Worm (Caenorhabditis elegans) whole organism, young adult: ENCODE measurements around the gene VM106R.1.

ENCODE experiments used
- madf-8 ChIP-seq: fragments of 200-800 bp; sonication (Bioruptor generic); conservative IDR thresholded peaks from 2 replicates; pipeline ENCODE4 v1.3.6; 2022; ENCODE audit warnings: missing genetic modification reagents, missing genetic modification characterization, missing compliant biosample characterization
- unc-130 ChIP-seq: sonication (generic microtip); optimal IDR thresholded peaks from 2 replicates; lab custom pipeline; 2016; ENCODE audit warnings: missing genetic modification reagents, missing genetic modification characterization, missing compliant biosample characterization
- zim-3 ChIP-seq: sonication (generic microtip); optimal IDR thresholded peaks from 2 replicates; lab custom pipeline; 2017; ENCODE audit warnings: mild to moderate bottlenecking, missing genetic modification characterization, moderate library complexity, missing compliant biosample characterization

DNA sequence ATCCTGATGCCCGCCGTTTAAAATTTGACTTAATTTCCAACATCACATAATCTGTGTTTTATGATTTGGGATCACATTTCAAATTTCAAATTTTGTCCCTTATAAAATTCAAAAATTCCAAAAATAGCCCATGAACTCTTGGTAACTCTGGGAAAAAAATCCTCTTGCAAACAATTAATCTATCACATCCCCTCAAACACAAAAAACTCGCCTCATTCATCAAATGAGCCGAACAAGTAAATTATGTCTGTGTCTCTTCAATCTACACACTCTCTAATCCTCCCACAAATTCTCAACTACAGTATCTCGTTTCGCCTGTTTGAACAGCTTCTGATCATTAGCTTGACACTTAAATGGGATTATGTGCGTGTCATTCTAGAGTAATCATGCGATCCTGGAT, 18.3 kb downstream of the VM106R.1 start, which contains the start of gene msrp-7:
- TF ChIP-seq unc-130 (GFP tag; lab: Kevin White, UChicago) (no peak), madf-8 (GFP tag; lab: Robert Waterston, UW) (no peak), zim-3 (tag; lab: Kevin White, UChicago) (no peak)
